Fruit fly (Drosophila melanogaster) whole organism, embryonic: ENCODE results near the gene dpr7.

Experiments used
- Adf1 ChIP-seq: fragments of 200-800 bp; sonication (Bioruptor generic); IDR thresholded peaks from 2 replicates; pipeline ENCODE4 v1.3.6; 2022; ENCODE audit warnings: missing biosample characterization, missing genetic modification characterization
- Atf6 ChIP-seq: fragments of 200-800 bp; sonication (Bioruptor generic); IDR thresholded peaks from 2 replicates; pipeline ENCODE4 v1.3.6; 2022; ENCODE audit warnings: missing biosample characterization, missing genetic modification characterization
- BEAF-32 ChIP-seq: fragments of 200-800 bp; sonication (Bioruptor generic); optimal IDR thresholded peaks from 3 replicates; lab custom pipeline; 2017; ENCODE audit warnings: missing biosample characterization, missing genetic modification characterization, mild to moderate bottlenecking, moderate library complexity, missing genetic modification reagents
- CG1024 ChIP-seq: fragments of 200-800 bp; sonication (Bioruptor generic); IDR thresholded peaks from 2 replicates; pipeline ENCODE4 v1.3.6; 2022; ENCODE audit warnings: missing biosample characterization, missing genetic modification characterization
- CG12659 ChIP-seq: fragments of 200-800 bp; sonication (Bioruptor generic); optimal IDR thresholded peaks from 3 replicates; lab custom pipeline; 2017; ENCODE audit warnings: mild to moderate bottlenecking, missing biosample characterization, missing genetic modification reagents, missing genetic modification characterization
- CG12769 ChIP-seq: fragments of 200-800 bp; sonication (Bioruptor generic); optimal IDR thresholded peaks from 2 replicates; lab custom pipeline; 2019; ENCODE audit warnings: missing biosample characterization, mild to moderate bottlenecking, missing genetic modification characterization, moderate library complexity
- CG13624 ChIP-seq: fragments of 200-800 bp; sonication (Bioruptor generic); optimal IDR thresholded peaks from 2 replicates; lab custom pipeline; 2016; ENCODE audit warnings: missing biosample characterization, missing genetic modification characterization
- CG14965 ChIP-seq: fragments of 200-800 bp; sonication (Bioruptor generic); optimal IDR thresholded peaks from 2 replicates; lab custom pipeline; 2016; ENCODE audit warnings: missing biosample characterization, missing genetic modification characterization, borderline replicate concordance
- CG16863 ChIP-seq: fragments of 200-800 bp; sonication (Bioruptor generic); optimal IDR thresholded peaks from 3 replicates; lab custom pipeline; 2016; ENCODE audit warnings: missing biosample characterization, missing genetic modification characterization
- CG17361 ChIP-seq: fragments of 200-800 bp; sonication (Bioruptor generic); IDR thresholded peaks from 3 replicates; pipeline ENCODE4 v1.3.6; 2022; ENCODE audit warnings: missing biosample characterization, missing genetic modification characterization
- CG17802 ChIP-seq: fragments of 200-800 bp; sonication (Bioruptor generic); optimal IDR thresholded peaks from 2 replicates; lab custom pipeline; 2018; ENCODE audit warnings: missing biosample characterization, mild to moderate bottlenecking, missing genetic modification characterization, moderate library complexity
- CG30020 ChIP-seq: fragments of 200-800 bp; optimal IDR thresholded peaks from 2 replicates; lab custom pipeline; 2019; ENCODE audit warnings: missing biosample characterization, mild to moderate bottlenecking, missing genetic modification characterization, moderate library complexity
- CG33213 ChIP-seq: fragments of 200-800 bp; sonication (Bioruptor generic); optimal IDR thresholded peaks from 3 replicates; lab custom pipeline; 2016; ENCODE audit warnings: missing biosample characterization, missing genetic modification characterization
- CG4854 ChIP-seq: fragments of 200-800 bp; sonication (Bioruptor generic); optimal IDR thresholded peaks from 2 replicates; lab custom pipeline; 2016; ENCODE audit warnings: missing biosample characterization, missing genetic modification characterization, inconsistent platforms
- CG6791 ChIP-seq: fragments of 200-800 bp; sonication (Bioruptor generic); IDR thresholded peaks from 3 replicates; pipeline ENCODE4 v1.3.6; 2022; ENCODE audit warnings: missing biosample characterization, missing genetic modification characterization; ENCODE audit not compliant: partially characterized antibody
- CG6813 ChIP-seq: fragments of 200-800 bp; sonication (Bioruptor generic); optimal IDR thresholded peaks from 2 replicates; lab custom pipeline; 2017; ENCODE audit warnings: missing biosample characterization, missing genetic modification characterization, mild to moderate bottlenecking, moderate library complexity, missing genetic modification reagents
- CG7963 ChIP-seq: fragments of 200-800 bp; sonication (Bioruptor generic); IDR thresholded peaks from 3 replicates; pipeline ENCODE4 v1.3.6; 2022; ENCODE audit warnings: missing biosample characterization, missing genetic modification characterization; ENCODE audit not compliant: partially characterized antibody
- CG8089 ChIP-seq: fragments of 200-800 bp; sonication (Bioruptor generic); optimal IDR thresholded peaks from 3 replicates; lab custom pipeline; 2016; ENCODE audit warnings: missing biosample characterization, missing genetic modification characterization
- CTCF ChIP-seq: fragments of 200-800 bp; sonication (Bioruptor generic); optimal IDR thresholded peaks from 2 replicates; lab custom pipeline; 2017; ENCODE audit warnings: missing biosample characterization, mild to moderate bottlenecking, missing genetic modification characterization, moderate library complexity
- Dip3 ChIP-seq: fragments of 200-800 bp; sonication (Bioruptor generic); optimal IDR thresholded peaks from 3 replicates; lab custom pipeline; 2016; ENCODE audit warnings: missing biosample characterization, missing genetic modification characterization
- Fer1 ChIP-seq: fragments of 200-800 bp; sonication (Bioruptor generic); optimal IDR thresholded peaks from 2 replicates; lab custom pipeline; 2017; ENCODE audit warnings: missing biosample characterization, mild to moderate bottlenecking, missing genetic modification characterization
- HmgD ChIP-seq: fragments of 200-800 bp; sonication (Bioruptor generic); optimal IDR thresholded peaks from 3 replicates; lab custom pipeline; 2016; ENCODE audit warnings: missing biosample characterization, missing genetic modification characterization
- HmgZ ChIP-seq: fragments of 200-800 bp; sonication (Bioruptor generic); optimal IDR thresholded peaks from 2 replicates; lab custom pipeline; 2018; ENCODE audit warnings: missing biosample characterization, mild to moderate bottlenecking, missing genetic modification characterization
- Lhr ChIP-seq: fragments of 200-800 bp; sonication (Bioruptor generic); optimal IDR thresholded peaks from 3 replicates; lab custom pipeline; 2017; ENCODE audit warnings: mild to moderate bottlenecking, missing biosample characterization, missing genetic modification reagents, missing genetic modification characterization
- MBD-R2 ChIP-seq: fragments of 200-800 bp; sonication (Bioruptor generic); IDR thresholded peaks from 2 replicates; pipeline ENCODE4 v1.3.6; 2022; ENCODE audit warnings: missing biosample characterization, missing genetic modification characterization
- MTF-1 ChIP-seq: fragments of 200-800 bp; sonication (Bioruptor generic); optimal IDR thresholded peaks from 2 replicates; lab custom pipeline; 2018; ENCODE audit warnings: missing biosample characterization, mild to moderate bottlenecking, missing genetic modification characterization, borderline replicate concordance
- Mad ChIP-seq: fragments of 200-800 bp; sonication (Bioruptor generic); optimal IDR thresholded peaks from 2 replicates; lab custom pipeline; 2016; ENCODE audit warnings: missing biosample characterization, missing genetic modification characterization
- Med ChIP-seq: fragments of 200-800 bp; sonication (Bioruptor generic); peaks from one replicate; lab custom pipeline; 2016; ENCODE audit warnings: missing biosample characterization, missing genetic modification characterization, mild to moderate bottlenecking, inconsistent platforms, moderate library complexity
- Nf-YA ChIP-seq: fragments of 200-800 bp; sonication (Bioruptor generic); IDR thresholded peaks from 2 replicates; pipeline ENCODE4 v1.3.6; 2022; ENCODE audit warnings: missing biosample characterization, missing genetic modification characterization
- Scr ChIP-seq: fragments of 200-800 bp; sonication (Bioruptor generic); IDR thresholded peaks from 2 replicates; pipeline ENCODE4 v1.3.6; 2022; ENCODE audit warnings: missing biosample characterization, missing genetic modification characterization; ENCODE audit not compliant: partially characterized antibody
- Stat92E ChIP-seq, 3 experiments: fragments of >200 bp in 2 of 3; fragments of 200-800 bp in 1 of 3; sonication (Bioruptor generic) in 1 of 3; optimal IDR thresholded peaks; 2 replicates each; lab custom pipeline; 2017 to 2019; ENCODE audit warnings: missing biosample characterization in 3 of 3, missing genetic modification characterization in 3 of 3, mild to moderate bottlenecking in 1 of 3, moderate library complexity in 1 of 3
- bowl ChIP-seq: fragments of 200-800 bp; sonication (Bioruptor generic); IDR thresholded peaks from 2 replicates; pipeline ENCODE4 v1.3.6; 2022; ENCODE audit warnings: missing biosample characterization, missing genetic modification characterization
- dpn ChIP-seq, 2 experiments: fragments of 200-800 bp; sonication (Bioruptor generic); optimal IDR thresholded peaks; 3 replicates each; lab custom pipeline; 2016; ENCODE audit warnings: missing biosample characterization in 2 of 2, missing genetic modification characterization in 2 of 2
- gfzf ChIP-seq: fragments of 200-800 bp; sonication (Bioruptor generic); optimal IDR thresholded peaks from 2 replicates; lab custom pipeline; 2016; ENCODE audit warnings: missing biosample characterization, mild to moderate bottlenecking, missing genetic modification characterization, moderate library complexity
- gsb ChIP-seq: fragments of 200-800 bp; sonication (Bioruptor generic); IDR thresholded peaks from 2 replicates; pipeline ENCODE4 v1.3.6; 2022; ENCODE audit warnings: missing biosample characterization, missing genetic modification characterization
- ham ChIP-seq: fragments of 200-800 bp; sonication (Bioruptor generic); IDR thresholded peaks from 2 replicates; pipeline ENCODE4 v1.3.6; 2022; ENCODE audit warnings: missing biosample characterization, missing genetic modification characterization
- inv ChIP-seq: fragments of 200-800 bp; sonication (Bioruptor generic); IDR thresholded peaks from 2 replicates; pipeline ENCODE4 v1.3.6; 2022; ENCODE audit warnings: missing biosample characterization, missing genetic modification characterization; ENCODE audit not compliant: partially characterized antibody
- lola ChIP-seq, 3 experiments: fragments of >200 bp in 2 of 3; fragments of 200-800 bp in 1 of 3; sonication (Bioruptor generic) in 1 of 3; optimal IDR thresholded peaks; 2 replicates each; lab custom pipeline; 2017 to 2019; ENCODE audit warnings: missing biosample characterization in 3 of 3, missing genetic modification characterization in 3 of 3, mild to moderate bottlenecking in 1 of 3, moderate library complexity in 1 of 3
- mam ChIP-seq: fragments of 200-800 bp; sonication (Bioruptor generic); optimal IDR thresholded peaks from 3 replicates; lab custom pipeline; 2016; ENCODE audit warnings: missing biosample characterization, missing genetic modification characterization
- odd ChIP-seq: fragments of 200-800 bp; sonication (Bioruptor generic); optimal IDR thresholded peaks from 2 replicates; lab custom pipeline; 2017; ENCODE audit warnings: missing biosample characterization, mild to moderate bottlenecking, missing genetic modification characterization
- pan ChIP-seq, 4 experiments: fragments of >200 bp in 3 of 4; fragments of 200-800 bp in 1 of 4; sonication (Bioruptor generic) in 1 of 4; optimal IDR thresholded peaks in 3 of 4; IDR thresholded peaks in 1 of 4; 2 replicates each; pipeline versions ENCODE4 v1.3.6 to Lab custom; 2017 to 2022; ENCODE audit warnings: missing biosample characterization in 2 of 4, missing genetic modification characterization in 2 of 4, mixed read lengths in 1 of 4
- pnt ChIP-seq: fragments of 200-800 bp; sonication (Bioruptor generic); optimal IDR thresholded peaks from 3 replicates; lab custom pipeline; 2016; ENCODE audit warnings: missing biosample characterization, missing genetic modification characterization
- pros ChIP-seq: fragments of 200-800 bp; sonication (Bioruptor generic); optimal IDR thresholded peaks from 3 replicates; lab custom pipeline; 2019; ENCODE audit warnings: missing biosample characterization, mild to moderate bottlenecking, missing genetic modification characterization, moderate library complexity
- pum ChIP-seq: fragments of 200-800 bp; sonication (Bioruptor generic); optimal IDR thresholded peaks from 2 replicates; lab custom pipeline; 2016; ENCODE audit warnings: missing biosample characterization, missing genetic modification characterization
- pzg ChIP-seq: fragments of 200-800 bp; sonication (Bioruptor generic); optimal IDR thresholded peaks from 3 replicates; lab custom pipeline; 2018; ENCODE audit warnings: missing biosample characterization, mild to moderate bottlenecking, missing genetic modification characterization, moderate library complexity
- shn ChIP-seq: fragments of 200-800 bp; sonication (Bioruptor generic); optimal IDR thresholded peaks from 3 replicates; lab custom pipeline; 2016; ENCODE audit warnings: missing biosample characterization, missing genetic modification characterization
- vnd ChIP-seq: fragments of 200-800 bp; sonication (Bioruptor generic); IDR thresholded peaks from 3 replicates; pipeline ENCODE4 v1.3.6; 2022; ENCODE audit warnings: missing biosample characterization, missing genetic modification characterization; ENCODE audit not compliant: partially characterized antibody
- zfh2 ChIP-seq: fragments of 200-800 bp; sonication (Bioruptor generic); optimal IDR thresholded peaks from 2 replicates; lab custom pipeline; 2016; ENCODE audit warnings: missing biosample characterization, missing genetic modification characterization

dpr7 gene

DNA sequence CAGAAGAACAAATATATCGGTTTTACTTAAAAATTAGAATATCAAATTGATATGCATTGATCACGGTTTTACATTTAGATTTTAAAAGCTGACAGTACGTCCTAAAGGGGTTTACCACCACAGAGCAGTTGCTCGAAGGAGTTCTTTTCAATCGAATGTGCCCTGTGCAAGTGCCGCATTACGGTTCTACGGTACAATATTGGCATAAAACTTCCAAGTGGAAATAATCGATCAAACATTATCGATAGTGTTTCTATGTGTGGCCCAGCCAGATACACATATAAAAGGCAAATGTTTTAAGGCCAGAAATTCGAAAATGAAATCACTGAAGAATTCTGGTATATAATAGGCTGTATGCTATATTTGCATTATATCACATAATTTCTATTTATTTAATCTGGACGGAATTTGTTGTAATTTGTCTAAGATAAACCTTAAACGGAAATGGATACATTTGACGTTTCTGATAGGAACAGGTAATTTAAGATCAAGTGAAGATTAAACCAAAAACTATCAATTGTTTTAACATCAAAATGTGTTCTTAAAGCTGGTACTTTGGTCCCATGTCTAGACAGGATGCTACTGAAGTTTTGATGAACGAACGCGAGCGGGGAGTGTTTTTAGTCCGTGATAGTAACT, 43.0 kb downstream of the dpr7 start, which contains the start of gene Crk (continued):
- TF ChIP-seq CG6791 (peak; percentile 55; the same call in 2 of the 3 replicates), CG17802 (tag; lab: Kevin White, UChicago) (peak; percentile 99), CG14965 (GFP tag; lab: Kevin White, UChicago) (no peak), CG17361 (GFP tag; lab: Robert Waterston, UW) (no peak), shn (no peak), dpn (GFP tag; optimal IDR thresholded peaks at IDR 0.05; lab: Kevin White, UChicago) (peak in 1 of 2 experiments; percentile 13), mam (GFP tag; lab: Kevin White, UChicago) (peak; percentile 20), CTCF (GFP tag; lab: Kevin White, UChicago) (no peak), Med (GFP tag; lab: Kevin White, UChicago) (peak; percentile 61), CG33213 (GFP tag; lab: Kevin White, UChicago) (peak; percentile 57), HmgZ (tag; lab: Kevin White, UChicago) (peak; percentile 48), Atf6 (GFP tag; lab: Robert Waterston, UW) (no peak), Fer1 (GFP tag; lab: Kevin White, UChicago) (peak; percentile 30), CG4854 (GFP tag; lab: Kevin White, UChicago) (no peak), MTF-1 (GFP tag; lab: Kevin White, UChicago) (no peak), pum (GFP tag; lab: Kevin White, UChicago) (no peak), Stat92E (GFP tag; optimal IDR thresholded peaks at IDR 0.05; lab: Kevin White, UChicago) (peak in 1 of 3 experiments; percentile 66), inv (peak; percentile 43; the same call in 1 of the 2 replicates), CG12769 (tag; lab: Kevin White, UChicago) (peak; percentile 43), zfh2 (GFP tag; lab: Kevin White, UChicago) (peak; percentile 22), gsb (no peak), ham (no peak), CG7963 (GFP tag; lab: Robert Waterston, UW) (no peak), MBD-R2 (no peak; the same call in 1 of the 2 replicates), CG13624 (GFP tag; lab: Kevin White, UChicago) (peak; percentile 3), CG16863 (no peak), Adf1 (GFP tag; lab: Robert Waterston, UW) (no peak), pnt (no peak), odd (peak; percentile 7), pzg (GFP tag; lab: Kevin White, UChicago) (peak; percentile 87), CG6813 (GFP tag; lab: Kevin White, UChicago) (no peak), CG30020 (peak; percentile 99), HmgD (GFP tag; lab: Kevin White, UChicago) (peak; percentile 37), gfzf (GFP tag; lab: Kevin White, UChicago) (peak; percentile 33), CG8089 (GFP tag; lab: Kevin White, UChicago) (peak; percentile 15), CG12659 (GFP tag; lab: Kevin White, UChicago) (peak; percentile 70), vnd (GFP tag; lab: Robert Waterston, UW) (no peak), pan (optimal IDR thresholded peaks at IDR 0.05; lab: Kevin White, UChicago) (no peak), pan (GFP tag; optimal IDR thresholded peaks at IDR 0.05 in 1 of 2, IDR thresholded peaks at IDR 0.05 in 1 of 2) (no peak), Scr (GFP tag; lab: Robert Waterston, UW) (no peak; the same call in 1 of the 2 replicates), lola (GFP tag; optimal IDR thresholded peaks at IDR 0.05; lab: Kevin White, UChicago) (peak in 1 of 3 experiments; percentile 72), Nf-YA (GFP tag; lab: Robert Waterston, UW) (no peak), Dip3 (GFP tag; lab: Kevin White, UChicago) (peak; percentile 10), Mad (GFP tag; lab: Kevin White, UChicago) (peak; percentile 19), CG1024 (peak; percentile 100), BEAF-32 (GFP tag; lab: Kevin White, UChicago) (peak; percentile 72), pros (GFP tag; lab: Kevin White, UChicago) (no peak), Lhr (GFP tag; lab: Kevin White, UChicago) (peak; percentile 37), bowl (no peak)
